Fruit fly (Drosophila melanogaster): ENCODE measurements around the gene CG1628.

dm6 chrX:10613568-10613967, 11.1 kb upstream of the CG1628 start:
- TF ChIP-seq EcR (GFP tag; optimal IDR thresholded peaks at IDR 0.05) (no peak), psq (optimal IDR thresholded peaks at IDR 0.05) (no peak), usp (GFP tag; optimal IDR thresholded peaks at IDR 0.05) (no peak), pan (optimal IDR thresholded peaks at IDR 0.05) (no peak), CG8478 (optimal IDR thresholded peaks at IDR 0.05) (no peak)

Measured in whole organism.